Fruit fly (Drosophila melanogaster): ENCODE results near the gene S1P.

The S1P gene

dm6 chr3L:21598337-21598736, 18.8 kb downstream of the S1P start:
- no peak for TF ChIP-seq CG3919 (GFP tag; optimal IDR thresholded peaks at IDR 0.05)
- TF ChIP-seq CG10669 (GFP tag; optimal IDR thresholded peaks at IDR 0.05): no peak
- no peak for TF ChIP-seq Blimp-1 (GFP tag; optimal IDR thresholded peaks at IDR 0.05)
- TF ChIP-seq CG7368 (GFP tag; optimal IDR thresholded peaks at IDR 0.05): no peak
- TF ChIP-seq svp (GFP tag): peak; percentile 6
- TF ChIP-seq CG4318 (GFP tag; optimal IDR thresholded peaks at IDR 0.05): no peak
- no peak for TF ChIP-seq CG11294 (GFP tag; IDR thresholded peaks at IDR 0.05)
- no peak for TF ChIP-seq net (GFP tag; optimal IDR thresholded peaks at IDR 0.05)
- no peak for TF ChIP-seq Smox (GFP tag; optimal IDR thresholded peaks at IDR 0.05)
- no peak for TF ChIP-seq lz (GFP tag; optimal IDR thresholded peaks at IDR 0.05)
- TF ChIP-seq CG31627 (GFP tag; optimal IDR thresholded peaks at IDR 0.05): no peak
- no peak for TF ChIP-seq CG6854 (GFP tag; optimal IDR thresholded peaks at IDR 0.05)
- TF ChIP-seq Eip78C (GFP tag): peak; percentile 46
- TF ChIP-seq CG3032 (tag; optimal IDR thresholded peaks at IDR 0.05): no peak
- TF ChIP-seq CG15336 (GFP tag; IDR thresholded peaks at IDR 0.05): no peak; the same call in 1 of the 2 replicates
- TF ChIP-seq CG8119 (GFP tag; IDR thresholded peaks at IDR 0.05): peak; percentile 33; the same call in 2 of the 3 replicates
- no peak for TF ChIP-seq Eip93F (GFP tag; optimal IDR thresholded peaks at IDR 0.05)
- no peak for TF ChIP-seq CG8319 (GFP tag; optimal IDR thresholded peaks at IDR 0.05)
- no peak for TF ChIP-seq vri (GFP tag; optimal IDR thresholded peaks at IDR 0.05)
- peak in 1 of 2 experiments; percentile 3 for TF ChIP-seq ss (GFP tag; optimal IDR thresholded peaks at IDR 0.05)
- no peak for TF ChIP-seq Gug (GFP tag; IDR thresholded peaks at IDR 0.05)
- no peak for TF ChIP-seq CG34406 (GFP tag; optimal IDR thresholded peaks at IDR 0.05)
- no peak for TF ChIP-seq OdsH (GFP tag; optimal IDR thresholded peaks at IDR 0.05)
- TF ChIP-seq Sox102F (GFP tag; optimal IDR thresholded peaks at IDR 0.05): no peak

dm6 chr3L:21594408-21594807, 22.8 kb downstream of the S1P start:
- 0 out of 3 replicates have a peak, but pooled peaks have one; percentile 54 for TF ChIP-seq eg (GFP tag; IDR thresholded peaks at IDR 0.05)
- peak; percentile 23 for TF ChIP-seq CG34406 (GFP tag; optimal IDR thresholded peaks at IDR 0.05)
- peak; percentile 54 for TF ChIP-seq dsx (GFP tag; optimal IDR thresholded peaks at IDR 0.05; ENCODE audit: poor library complexity, severe bottlenecking)
- TF ChIP-seq CG8632 (GFP tag; optimal IDR thresholded peaks at IDR 0.05): peak; percentile 35
- peak; percentile 72; the same call in 2 of the 3 replicates for TF ChIP-seq CG6163 (GFP tag; IDR thresholded peaks at IDR 0.05)
- TF ChIP-seq Met (GFP tag; optimal IDR thresholded peaks at IDR 0.05): peak; percentile 71
- TF ChIP-seq CG8119 (GFP tag; IDR thresholded peaks at IDR 0.05): 0 out of 3 replicates have a peak, but pooled peaks have one; percentile 22
- peak; percentile 61 for TF ChIP-seq pdm3 (GFP tag; optimal IDR thresholded peaks at IDR 0.05)
- peak; percentile 67 for TF ChIP-seq CG31627 (GFP tag; optimal IDR thresholded peaks at IDR 0.05)
- TF ChIP-seq vri (GFP tag; optimal IDR thresholded peaks at IDR 0.05): peak; percentile 46
- TF ChIP-seq CG4318 (GFP tag; optimal IDR thresholded peaks at IDR 0.05): no peak
- peak; percentile 64 for TF ChIP-seq Sox14 (GFP tag; optimal IDR thresholded peaks at IDR 0.05)
- peak; percentile 82 for TF ChIP-seq svp (GFP tag)
- peak; percentile 54 for TF ChIP-seq fd59A (GFP tag; optimal IDR thresholded peaks at IDR 0.05)
- TF ChIP-seq salr (GFP tag; optimal IDR thresholded peaks at IDR 0.05): peak in 1 of 2 experiments; percentile 37
- TF ChIP-seq Ets21C (GFP tag; optimal IDR thresholded peaks at IDR 0.05): peak; percentile 33
- TF ChIP-seq CG10669 (GFP tag; optimal IDR thresholded peaks at IDR 0.05): peak; percentile 51
- TF ChIP-seq CG3919 (GFP tag; optimal IDR thresholded peaks at IDR 0.05): peak; percentile 68
- TF ChIP-seq dac (GFP tag; optimal IDR thresholded peaks at IDR 0.05): no peak
- TF ChIP-seq acj6 (GFP tag; optimal IDR thresholded peaks at IDR 0.05): peak; percentile 55
- TF ChIP-seq Sox15 (GFP tag; optimal IDR thresholded peaks at IDR 0.05): peak; percentile 16
- peak; percentile 59 for TF ChIP-seq Eip75B (GFP tag; optimal IDR thresholded peaks at IDR 0.05)
- TF ChIP-seq Smox (GFP tag; optimal IDR thresholded peaks at IDR 0.05): peak; percentile 51
- peak; percentile 71 for TF ChIP-seq cyc (GFP tag; optimal IDR thresholded peaks at IDR 0.05)
- TF ChIP-seq CG1621 (tag; optimal IDR thresholded peaks at IDR 0.05): peak; percentile 53
- TF ChIP-seq achi (GFP tag; optimal IDR thresholded peaks at IDR 0.05): peak; percentile 42
- peak; percentile 43 for TF ChIP-seq Ets96B (tag; optimal IDR thresholded peaks at IDR 0.05)
- TF ChIP-seq Sox102F (GFP tag; optimal IDR thresholded peaks at IDR 0.05): peak; percentile 67
- peak; percentile 48 for TF ChIP-seq CG3032 (tag; optimal IDR thresholded peaks at IDR 0.05)
- no peak for TF ChIP-seq Gug (GFP tag; IDR thresholded peaks at IDR 0.05)
- peak; percentile 15 for TF ChIP-seq net (GFP tag; optimal IDR thresholded peaks at IDR 0.05)
- peak; percentile 40 for TF ChIP-seq CG11902 (GFP tag; optimal IDR thresholded peaks at IDR 0.05)
- peak; percentile 57 for TF ChIP-seq lz (GFP tag; optimal IDR thresholded peaks at IDR 0.05)
- peak; percentile 81 for TF ChIP-seq Eip78C (GFP tag)
- TF ChIP-seq Hr4 (GFP tag; optimal IDR thresholded peaks at IDR 0.05): peak; percentile 6
- peak; percentile 44 for TF ChIP-seq CG6792 (GFP tag; optimal IDR thresholded peaks at IDR 0.05)
- TF ChIP-seq Lpt (GFP tag; optimal IDR thresholded peaks at IDR 0.05): no peak
- TF ChIP-seq CG7368 (GFP tag; optimal IDR thresholded peaks at IDR 0.05): peak; percentile 34
- TF ChIP-seq CG15336 (GFP tag; IDR thresholded peaks at IDR 0.05): no peak
- peak; percentile 60 for TF ChIP-seq topi (GFP tag; optimal IDR thresholded peaks at IDR 0.05)
- no peak for TF ChIP-seq fkh (GFP tag; optimal IDR thresholded peaks at IDR 0.05)
- TF ChIP-seq CG8319 (GFP tag; optimal IDR thresholded peaks at IDR 0.05): no peak
